Fruit fly (Drosophila melanogaster): ENCODE results near the gene JhI-21.

JhI-21 gene

DNA sequence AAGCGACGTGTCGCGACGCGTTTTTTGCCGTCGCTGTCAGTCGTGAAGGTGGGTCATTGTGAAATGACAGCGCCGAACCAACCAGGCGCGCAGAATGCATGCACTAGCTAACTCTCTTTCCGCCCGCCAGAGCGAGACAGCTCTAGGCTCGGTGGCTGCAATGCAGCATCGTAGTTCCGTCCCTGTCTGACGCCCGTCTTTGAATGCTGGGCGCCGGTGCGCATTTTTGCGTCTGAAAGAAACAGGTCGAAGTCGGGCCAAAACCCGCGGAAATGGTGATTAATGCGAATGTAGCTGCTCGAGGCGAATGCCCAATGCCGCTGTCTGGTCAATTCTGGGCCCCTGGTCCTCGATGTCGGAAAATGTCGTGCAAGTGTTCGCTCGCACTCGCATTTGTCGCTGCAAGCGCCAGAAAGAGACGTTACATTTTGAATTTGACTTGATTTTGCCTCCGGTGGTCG, 48.5 kb downstream of the JhI-21 start (continued):
- TF ChIP-seq CkIIα-i1 (GFP tag; IDR thresholded peaks at IDR 0.05): no peak
- TF ChIP-seq CG9609 (GFP tag; optimal IDR thresholded peaks at IDR 0.05): no peak
- TF ChIP-seq CG12219 (GFP tag; optimal IDR thresholded peaks at IDR 0.05): peak; percentile 85
- TF ChIP-seq dm (GFP tag; optimal IDR thresholded peaks at IDR 0.05): peak; percentile 46
- no peak for TF ChIP-seq aop (GFP tag; IDR thresholded peaks at IDR 0.05)
- peak; percentile 41 for TF ChIP-seq CG2678 (tag; optimal IDR thresholded peaks at IDR 0.05)
- TF ChIP-seq Elba2 (GFP tag; optimal IDR thresholded peaks at IDR 0.05): no peak
- peak; percentile 94 for TF ChIP-seq CG8478 (optimal IDR thresholded peaks at IDR 0.05)
- no peak for TF ChIP-seq Dip2 (GFP tag; IDR thresholded peaks at IDR 0.05)
- TF ChIP-seq NK7.1 (GFP tag; optimal IDR thresholded peaks at IDR 0.05): no peak
- TF ChIP-seq Ssrp (tag; optimal IDR thresholded peaks at IDR 0.05): no peak
- peak; percentile 43 for TF ChIP-seq salm (tag; optimal IDR thresholded peaks at IDR 0.05)
- TF ChIP-seq Xrp1 (GFP tag; IDR thresholded peaks at IDR 0.05): no peak
- TF ChIP-seq sqz (GFP tag; optimal IDR thresholded peaks at IDR 0.05): peak; percentile 96
- peak; percentile 61 for TF ChIP-seq CG2875 (GFP tag; optimal IDR thresholded peaks at IDR 0.05)
- TF ChIP-seq CG4854 (GFP tag; optimal IDR thresholded peaks at IDR 0.05): no peak
- peak; percentile 98 for TF ChIP-seq CG34376 (GFP tag; optimal IDR thresholded peaks at IDR 0.05)
- no peak for TF ChIP-seq Poxn (GFP tag; IDR thresholded peaks at IDR 0.05)
- TF ChIP-seq CG3726 (GFP tag; IDR thresholded peaks at IDR 0.05): no peak
- TF ChIP-seq CG30431 (GFP tag; optimal IDR thresholded peaks at IDR 0.05): no peak
- no peak for TF ChIP-seq cato (GFP tag; optimal IDR thresholded peaks at IDR 0.05; ENCODE audit: borderline replicate concordance)
- peak; percentile 94 for TF ChIP-seq cwo (GFP tag; optimal IDR thresholded peaks at IDR 0.05)
- no peak for TF ChIP-seq sisA (GFP tag; IDR thresholded peaks at IDR 0.05)
- peak; percentile 9 to 69 for TF ChIP-seq Hr51 (GFP tag; optimal IDR thresholded peaks at IDR 0.05)
- peak; percentile 52 for TF ChIP-seq CG6765 (GFP tag; optimal IDR thresholded peaks at IDR 0.05)
- peak; percentile 58; the same call in 1 of the 3 replicates for TF ChIP-seq CG11093 (GFP tag; IDR thresholded peaks at IDR 0.05)
- TF ChIP-seq jing (GFP tag; optimal IDR thresholded peaks at IDR 0.05): no peak
- TF ChIP-seq BEAF-32 (GFP tag; optimal IDR thresholded peaks at IDR 0.05): peak; percentile 11
- TF ChIP-seq ase (GFP tag; IDR thresholded peaks at IDR 0.05): no peak
- peak; percentile 94 for TF ChIP-seq CG5180 (GFP tag; optimal IDR thresholded peaks at IDR 0.05)
- peak; percentile 79 for TF ChIP-seq gcm (GFP tag; optimal IDR thresholded peaks at IDR 0.05)
- no peak for TF ChIP-seq CG4820 (GFP tag; optimal IDR thresholded peaks at IDR 0.05)
- TF ChIP-seq mld (GFP tag; IDR thresholded peaks at IDR 0.05; ENCODE audit: partially characterized antibody): no peak
- TF ChIP-seq CG11456 (GFP tag; IDR thresholded peaks at IDR 0.05): no peak
- TF ChIP-seq pan (optimal IDR thresholded peaks at IDR 0.05): no peak
- no peak for TF ChIP-seq pan (GFP tag; optimal IDR thresholded peaks at IDR 0.05 in 1 of 2, IDR thresholded peaks at IDR 0.05 in 1 of 2)
- peak; percentile 32 for TF ChIP-seq MESR4 (GFP tag; optimal IDR thresholded peaks at IDR 0.05)
- peak; percentile 53 for TF ChIP-seq MTF-1 (GFP tag; optimal IDR thresholded peaks at IDR 0.05; ENCODE audit: borderline replicate concordance)
- no peak for TF ChIP-seq CG9932 (GFP tag; IDR thresholded peaks at IDR 0.05)
- TF ChIP-seq hkb (optimal IDR thresholded peaks at IDR 0.05): peak; percentile 57
- no peak for TF ChIP-seq hkb (GFP tag; IDR thresholded peaks at IDR 0.05)
- no peak for TF ChIP-seq CG10565 (GFP tag; optimal IDR thresholded peaks at IDR 0.05)
- peak; percentile 0 for TF ChIP-seq Ets97D (GFP tag; optimal IDR thresholded peaks at IDR 0.05)
- no peak for TF ChIP-seq CG11398 (GFP tag; optimal IDR thresholded peaks at IDR 0.05)
- TF ChIP-seq CG7963 (GFP tag; IDR thresholded peaks at IDR 0.05; ENCODE audit: partially characterized antibody): no peak
- TF ChIP-seq slp2 (GFP tag; optimal IDR thresholded peaks at IDR 0.05): no peak
- TF ChIP-seq schlank (tag; optimal IDR thresholded peaks at IDR 0.05): no peak
- no peak for TF ChIP-seq CG32772 (GFP tag; IDR thresholded peaks at IDR 0.05)
- TF ChIP-seq pros (GFP tag; optimal IDR thresholded peaks at IDR 0.05): peak; percentile 99
- TF ChIP-seq CG30020 (tag; optimal IDR thresholded peaks at IDR 0.05): no peak
- no peak for TF ChIP-seq Gsc (GFP tag; IDR thresholded peaks at IDR 0.05)
- no peak for TF ChIP-seq CG4424 (GFP tag; optimal IDR thresholded peaks at IDR 0.05)
